Worm (Caenorhabditis elegans): ENCODE results near the gene F57B1.9.
A peak's percentile ranks its signal among the peaks of the same experiment; 100 is the strongest.

Gene F57B1.9

ce11 chrV:13181450-13181849 is 16.3 kb downstream of the F57B1.9 start:
- no peak for TF ChIP-seq egl-27 (tag; optimal IDR thresholded peaks at IDR 0.05)
- no peak for TF ChIP-seq tbx-2 (tag; optimal IDR thresholded peaks at IDR 0.05)
- TF ChIP-seq pqm-1 (tag; optimal IDR thresholded peaks at IDR 0.05): no peak
- TF ChIP-seq ama-1 (optimal IDR thresholded peaks at IDR 0.05): no peak
- TF ChIP-seq fkh-2 (tag; optimal IDR thresholded peaks at IDR 0.05): no peak
- TF ChIP-seq nhr-12 (tag; optimal IDR thresholded peaks at IDR 0.05): no peak
- no peak for TF ChIP-seq snpc-4 (tag; optimal IDR thresholded peaks at IDR 0.05)
- no peak for TF ChIP-seq lin-39 (tag; optimal IDR thresholded peaks at IDR 0.05)
- no peak for TF ChIP-seq nhr-43 (tag; optimal IDR thresholded peaks at IDR 0.05; ENCODE audit: poor library complexity, severe bottlenecking)
- no peak for TF ChIP-seq nhr-25 (tag; optimal IDR thresholded peaks at IDR 0.05)
- TF ChIP-seq ZK546.5 (tag; optimal IDR thresholded peaks at IDR 0.05): no peak

ce11 chrV:13179986-13180591 is 17.6 kb downstream of the F57B1.9 start, which contains the start of gene cni-1:
Gene cni-1, plus strand, starts transcription at chrV:13180330.
- TF ChIP-seq nhr-28 (tag; optimal IDR thresholded peaks at IDR 0.05) (no peak), tbx-2 (tag; optimal IDR thresholded peaks at IDR 0.05) (no peak), zag-1 (tag; optimal IDR thresholded peaks at IDR 0.05) (no peak), nhr-67 (tag; optimal IDR thresholded peaks at IDR 0.05) (no peak), daf-12 (tag; optimal IDR thresholded peaks at IDR 0.05) (no peak), pha-4 (tag; optimal IDR thresholded peaks at IDR 0.05) (no peak), R02D3.7 (tag; optimal IDR thresholded peaks at IDR 0.05) (no peak), unc-39 (tag; optimal IDR thresholded peaks at IDR 0.05) (no peak), nhr-237 (tag; optimal IDR thresholded peaks at IDR 0.05) (no peak), elt-3 (tag; optimal IDR thresholded peaks at IDR 0.05) (no peak), ztf-4 (tag; optimal IDR thresholded peaks at IDR 0.05) (no peak), ceh-16 (tag; optimal IDR thresholded peaks at IDR 0.05) (no peak)

- TF ChIP-seq nhr-12 (tag; optimal IDR thresholded peaks at IDR 0.05) (no peak), unc-62 (GFP tag; optimal IDR thresholded peaks at IDR 0.05) (no peak), eor-1 (tag; optimal IDR thresholded peaks at IDR 0.05) (no peak), nhr-67 (tag; optimal IDR thresholded peaks at IDR 0.05) (no peak), ama-1 (optimal IDR thresholded peaks at IDR 0.05) (no peak), snpc-4 (tag; optimal IDR thresholded peaks at IDR 0.05) (no peak), nhr-28 (tag; optimal IDR thresholded peaks at IDR 0.05) (no peak), nhr-11 (tag; optimal IDR thresholded peaks at IDR 0.05) (no peak), nfya-1 (tag; optimal IDR thresholded peaks at IDR 0.05; ENCODE audit: insufficient read depth) (no peak), nhr-43 (tag; optimal IDR thresholded peaks at IDR 0.05; ENCODE audit: poor library complexity, severe bottlenecking) (no peak), nhr-23 (tag; optimal IDR thresholded peaks at IDR 0.05) (no peak), ztf-4 (tag; optimal IDR thresholded peaks at IDR 0.05) (no peak), sea-2 (GFP tag; optimal IDR thresholded peaks at IDR 0.05) (no peak), egl-5 (tag; optimal IDR thresholded peaks at IDR 0.05) (no peak), ceh-82 (tag; optimal IDR thresholded peaks at IDR 0.05) (no peak)
These were observed 20.9 kb downstream of the F57B1.9 start for ce11 chrV:13176814-13177213.

ce11 chrV:13176117-13176753 is 21.5 kb downstream of the F57B1.9 start, which contains the start of gene him-17:
Gene him-17, plus strand, starts transcription at chrV:13176711.
- TF ChIP-seq hmg-11 (tag; optimal IDR thresholded peaks at IDR 0.05): peak; percentile 82
- peak; percentile 69 for TF ChIP-seq nhr-43 (tag; optimal IDR thresholded peaks at IDR 0.05; ENCODE audit: poor library complexity, severe bottlenecking)
- peak; percentile 4 for TF ChIP-seq nhr-67 (tag; optimal IDR thresholded peaks at IDR 0.05)
- peak; percentile 37 for TF ChIP-seq nhr-23 (tag; optimal IDR thresholded peaks at IDR 0.05)
- peak; percentile 69 for TF ChIP-seq aly-2 (tag; optimal IDR thresholded peaks at IDR 0.05)
- no peak for TF ChIP-seq eor-1 (tag; optimal IDR thresholded peaks at IDR 0.05)
- TF ChIP-seq elt-2 (tag; optimal IDR thresholded peaks at IDR 0.05): peak; percentile 34
- TF ChIP-seq pha-4 (tag; optimal IDR thresholded peaks at IDR 0.05): peak; percentile 57
- TF ChIP-seq snpc-4 (tag; optimal IDR thresholded peaks at IDR 0.05): peak; percentile 55
- TF ChIP-seq R02D3.7 (tag; optimal IDR thresholded peaks at IDR 0.05): no peak

ce11 chrV:13173718-13174117 is 24.0 kb downstream of the F57B1.9 start:
- no peak for TF ChIP-seq fkh-10 (GFP tag; optimal IDR thresholded peaks at IDR 0.05)
- peak; percentile 5 for TF ChIP-seq nhr-43 (tag; optimal IDR thresholded peaks at IDR 0.05; ENCODE audit: poor library complexity, severe bottlenecking)
- no peak for TF ChIP-seq nhr-11 (tag; optimal IDR thresholded peaks at IDR 0.05)
- peak; percentile 17 for TF ChIP-seq elt-2 (tag; optimal IDR thresholded peaks at IDR 0.05)

Data from whole organism, L3 larva.